Worm (Caenorhabditis elegans) whole organism, L4 larva: Measurements from ENCODE around the gene M04G7.1.
"Not testable (repeated sequence)": the region's sequence is repeated elsewhere in the genome, so short reads cannot be mapped to it uniquely, and the experiment has no call there.

Experiments used
- nhr-11 ChIP-seq: fragments of 150-350 bp; optimal IDR thresholded peaks from 2 replicates; lab custom pipeline; 2014; ENCODE audit warnings: missing biosample characterization, missing genetic modification characterization
- set-16 ChIP-seq: fragments of 200-800 bp; sonication (Bioruptor generic); IDR thresholded peaks from 2 replicates; pipeline ENCODE4 v1.3.6; 2022; ENCODE audit warnings: missing genetic modification reagents, missing genetic modification characterization, missing compliant biosample characterization
- snpc-4 ChIP-seq: fragments of 150-350 bp; optimal IDR thresholded peaks from 2 replicates; lab custom pipeline; 2014; ENCODE audit warnings: missing biosample characterization, missing genetic modification characterization
- unc-62 ChIP-seq, 3 experiments: fragments of 150-350 bp in 1 of 3; sonication (generic microtip); optimal IDR thresholded peaks in 2 of 3; peaks in 1 of 3; 1 replicate in 1 of 3; 2 replicates in 2 of 3; lab custom pipeline; 2014 to 2017; ENCODE audit warnings: missing biosample characterization in 3 of 3, missing genetic modification characterization in 3 of 3, missing genetic modification reagents in 3 of 3, missing genotype in 1 of 3

M04G7.1 gene

DNA sequence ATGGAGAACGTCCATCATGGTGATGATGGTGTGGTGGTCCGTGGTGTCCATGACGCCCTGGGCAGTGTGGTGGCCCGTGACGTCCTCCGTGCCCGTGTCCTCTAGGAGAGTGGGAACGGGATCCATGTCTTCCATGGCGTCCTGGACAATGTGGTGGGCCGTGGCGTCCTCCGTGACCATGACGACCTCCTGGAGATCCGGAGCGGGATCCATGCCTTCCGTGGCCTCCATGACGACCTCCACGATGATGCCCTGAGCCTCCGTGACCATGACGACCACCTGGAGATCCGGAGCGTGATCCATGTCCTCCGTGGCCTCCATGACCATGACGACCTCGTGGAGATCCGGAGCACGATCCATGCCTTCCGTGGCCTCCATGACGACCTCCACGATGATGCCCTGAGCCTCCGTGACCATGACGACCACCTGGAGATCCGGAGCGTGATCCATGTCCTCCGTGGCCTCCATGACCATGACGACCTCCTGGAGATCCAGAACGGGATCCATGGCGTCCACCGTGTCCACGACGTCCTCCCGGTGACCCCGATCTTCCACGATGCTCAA is 49.8 kb downstream of the M04G7.1 start:
- TF ChIP-seq unc-62 (GFP tag; optimal IDR thresholded peaks at IDR 0.05 in 1 of 2; lab: Kevin White, UChicago), result peak in 1 of 2 experiments; percentile 19
- not testable (repeated sequence) for TF ChIP-seq unc-62 (tag; optimal IDR thresholded peaks at IDR 0.05; lab: Kevin White, UChicago)
- peak; percentile 82 for TF ChIP-seq set-16 (GFP tag; lab: Robert Waterston, UW)

DNA sequence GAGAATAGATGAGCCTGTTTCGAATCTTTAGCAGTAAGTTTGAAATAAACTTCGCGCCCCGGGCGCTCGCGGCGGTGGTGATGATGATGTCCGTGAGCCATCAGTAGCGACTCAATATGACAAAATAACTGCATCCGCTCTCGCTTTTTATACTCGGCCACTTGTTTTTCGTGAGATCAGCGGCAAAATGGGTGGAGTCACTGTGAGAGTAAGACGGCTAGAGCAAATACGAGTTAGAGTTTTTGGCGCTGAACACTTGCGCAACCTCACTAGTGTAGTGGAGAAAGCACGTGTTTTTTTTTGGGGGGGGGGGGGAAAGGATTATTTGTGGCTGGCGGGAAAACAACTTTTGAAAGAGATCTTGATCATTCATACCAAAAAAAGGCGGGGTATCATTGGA is 50.8 kb downstream of the M04G7.1 start, which contains the start of gene W03G1.5:
Gene W03G1.5, minus strand, starts transcription at position 101 of the 400 bp plus-strand sequence.
- TF ChIP-seq nhr-11 (tag; lab: Kevin White, UChicago) (peak; percentile 3), snpc-4 (tag; lab: Kevin White, UChicago) (no peak)
